Fruit fly (Drosophila melanogaster): ENCODE data around the gene eIF4E1.

The eIF4E1 gene

dm6 chr3L:9376573-9376972 lies 25.7 kb downstream of the eIF4E1 start:
- TF ChIP-seq rgr (GFP tag; optimal IDR thresholded peaks at IDR 0.05) (no peak), Hr83 (GFP tag; optimal IDR thresholded peaks at IDR 0.05; ENCODE audit: poor library complexity, severe bottlenecking) (no peak), Sp1 (GFP tag; optimal IDR thresholded peaks at IDR 0.05) (no peak), usp (GFP tag; optimal IDR thresholded peaks at IDR 0.05) (no peak), CG9705 (GFP tag; optimal IDR thresholded peaks at IDR 0.05) (no peak), HLH106 (tag; optimal IDR thresholded peaks at IDR 0.05) (no peak), Mio (GFP tag; optimal IDR thresholded peaks at IDR 0.05) (no peak), fru (GFP tag; optimal IDR thresholded peaks at IDR 0.05) (no peak), foxo (GFP tag; optimal IDR thresholded peaks at IDR 0.05) (no peak), sage (GFP tag; optimal IDR thresholded peaks at IDR 0.05) (no peak), Abd-B (GFP tag; optimal IDR thresholded peaks at IDR 0.05) (no peak), lola (GFP tag; optimal IDR thresholded peaks at IDR 0.05) (no peak)

- TF ChIP-seq rgr (GFP tag; optimal IDR thresholded peaks at IDR 0.05) (no peak), Hr83 (GFP tag; optimal IDR thresholded peaks at IDR 0.05; ENCODE audit: poor library complexity, severe bottlenecking) (no peak), CG9705 (GFP tag; optimal IDR thresholded peaks at IDR 0.05) (no peak), Abd-B (GFP tag; optimal IDR thresholded peaks at IDR 0.05) (no peak), dsf (GFP tag; optimal IDR thresholded peaks at IDR 0.05; ENCODE audit: borderline replicate concordance) (no peak), dmrt93B (GFP tag; optimal IDR thresholded peaks at IDR 0.05) (no peak), sv (GFP tag; optimal IDR thresholded peaks at IDR 0.05) (no peak), GATAd (GFP tag; optimal IDR thresholded peaks at IDR 0.05) (no peak), CrebA (GFP tag; optimal IDR thresholded peaks at IDR 0.05; ENCODE audit: borderline replicate concordance) (no peak), OdsH (GFP tag; optimal IDR thresholded peaks at IDR 0.05) (no peak), dl (GFP tag; optimal IDR thresholded peaks at IDR 0.05; ENCODE audit: insufficient read depth in 1 of 2, partially characterized antibody in 2 of 2) (no peak)
Measured at dm6 chr3L:9375130-9375529, 27.1 kb downstream of the eIF4E1 start, which contains the start of gene CG4461. TSS of gene CG4461 (plus strand) at chr3L:9375430.

dm6 chr3L:9373374-9374004 lies 28.8 kb downstream of the eIF4E1 start:
- TF ChIP-seq tai (GFP tag; optimal IDR thresholded peaks at IDR 0.05) (no peak), Vsx2 (GFP tag; optimal IDR thresholded peaks at IDR 0.05; ENCODE audit: partially characterized antibody) (no peak), Rel (GFP tag; optimal IDR thresholded peaks at IDR 0.05) (no peak), Rel (tag; optimal IDR thresholded peaks at IDR 0.05) (peak; percentile 21), fru (GFP tag; optimal IDR thresholded peaks at IDR 0.05) (peak; percentile 68), h (GFP tag; optimal IDR thresholded peaks at IDR 0.05) (peak; percentile 77), Dfd (GFP tag; optimal IDR thresholded peaks at IDR 0.05) (no peak), Myc (optimal IDR thresholded peaks at IDR 0.05) (no peak), Abd-B (GFP tag; optimal IDR thresholded peaks at IDR 0.05) (no peak), Sp1 (GFP tag; optimal IDR thresholded peaks at IDR 0.05) (peak; percentile 80), CG32264 (GFP tag; optimal IDR thresholded peaks at IDR 0.05) (no peak), jim (GFP tag; optimal IDR thresholded peaks at IDR 0.05) (no peak), sv (GFP tag; optimal IDR thresholded peaks at IDR 0.05) (peak; percentile 53), CG9705 (GFP tag; optimal IDR thresholded peaks at IDR 0.05) (peak; percentile 51), sage (GFP tag; optimal IDR thresholded peaks at IDR 0.05) (peak; percentile 57), N (GFP tag; optimal IDR thresholded peaks at IDR 0.05) (no peak), psq (GFP tag; optimal IDR thresholded peaks at IDR 0.05) (peak; percentile 47), Hr78 (GFP tag; optimal IDR thresholded peaks at IDR 0.05) (no peak), br (GFP tag; optimal IDR thresholded peaks at IDR 0.05) (peak; percentile 40), dsf (GFP tag; optimal IDR thresholded peaks at IDR 0.05; ENCODE audit: borderline replicate concordance) (no peak), dl (GFP tag; optimal IDR thresholded peaks at IDR 0.05; ENCODE audit: insufficient read depth in 1 of 2, partially characterized antibody in 2 of 2) (peak; percentile 87 to 90), pan (optimal IDR thresholded peaks at IDR 0.05) (no peak), GATAd (GFP tag; optimal IDR thresholded peaks at IDR 0.05) (no peak), Dif (GFP tag; optimal IDR thresholded peaks at IDR 0.05; ENCODE audit: partially characterized antibody) (peak; percentile 96), ey (GFP tag; optimal IDR thresholded peaks at IDR 0.05) (peak; percentile 50), lola (GFP tag; optimal IDR thresholded peaks at IDR 0.05) (no peak), Hr83 (GFP tag; optimal IDR thresholded peaks at IDR 0.05; ENCODE audit: poor library complexity, severe bottlenecking) (peak; percentile 75), Jra (GFP tag; optimal IDR thresholded peaks at IDR 0.05) (peak; percentile 37), Mio (GFP tag; optimal IDR thresholded peaks at IDR 0.05) (no peak), brk (GFP tag; optimal IDR thresholded peaks at IDR 0.05) (peak; percentile 63), woc (GFP tag; optimal IDR thresholded peaks at IDR 0.05) (peak; percentile 1), rgr (GFP tag; optimal IDR thresholded peaks at IDR 0.05) (peak; percentile 82), CrebA (GFP tag; optimal IDR thresholded peaks at IDR 0.05; ENCODE audit: borderline replicate concordance) (no peak), dmrt93B (GFP tag; optimal IDR thresholded peaks at IDR 0.05) (peak; percentile 36), usp (GFP tag; optimal IDR thresholded peaks at IDR 0.05) (no peak), foxo (GFP tag; optimal IDR thresholded peaks at IDR 0.05) (peak in 1 of 2 experiments; percentile 83), OdsH (GFP tag; optimal IDR thresholded peaks at IDR 0.05) (peak; percentile 72), Hnf4 (GFP tag; optimal IDR thresholded peaks at IDR 0.05) (peak; percentile 63), HLH106 (tag; optimal IDR thresholded peaks at IDR 0.05) (peak; percentile 47)
